Worm (Caenorhabditis elegans) whole organism, young adult: Measurements from ENCODE around the gene tgt-1.

Experiments used
- F33H1.4 ChIP-seq: fragments of 200-800 bp; sonication (Bioruptor generic); IDR thresholded peaks from 2 replicates; pipeline ENCODE4 v1.3.6; 2022; ENCODE audit warnings: missing genetic modification reagents, missing genetic modification characterization, missing compliant biosample characterization
- attf-3 ChIP-seq: fragments of 200-800 bp; sonication (Bioruptor generic); conservative IDR thresholded peaks from 2 replicates; pipeline ENCODE4 v1.3.6; 2022; ENCODE audit warnings: missing genetic modification reagents, missing genetic modification characterization, missing compliant biosample characterization
- efl-1 ChIP-seq: fragments of 150-350 bp; optimal IDR thresholded peaks from 2 replicates; lab custom pipeline; 2014; ENCODE audit warnings: missing biosample characterization, missing genetic modification reagents, missing genetic modification characterization
- tbp1 ChIP-seq: fragments of 200-800 bp; sonication (Bioruptor generic); optimal IDR thresholded peaks from 2 replicates; lab custom pipeline; 2018; ENCODE audit warnings: mild to moderate bottlenecking, missing genetic modification characterization, missing compliant biosample characterization
- tbx-9 ChIP-seq: sonication (generic microtip); optimal IDR thresholded peaks from 2 replicates; lab custom pipeline; 2016; ENCODE audit warnings: borderline replicate concordance, missing genetic modification characterization, inconsistent platforms, missing compliant biosample characterization

DNA sequence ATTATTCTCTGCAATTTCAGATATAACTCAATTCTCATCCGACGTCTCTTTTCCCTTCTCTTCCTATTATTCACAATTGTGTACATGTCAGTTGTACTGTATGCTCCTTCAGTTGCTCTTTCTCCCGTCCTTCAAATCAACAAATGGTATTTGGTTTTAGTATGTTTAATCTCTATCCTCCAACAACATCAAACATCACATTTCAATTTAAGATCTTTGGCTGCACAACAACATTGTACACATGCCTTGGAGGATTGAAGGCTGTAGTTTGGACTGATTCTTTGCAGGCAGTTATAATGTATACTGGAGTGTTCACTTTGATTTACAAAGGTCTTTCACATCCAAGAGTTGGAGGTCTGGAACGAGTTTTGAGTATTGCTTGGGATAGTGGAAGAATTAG, 21.1 kb downstream of the tgt-1 start:
- no peak for TF ChIP-seq efl-1 (GFP tag; lab: Kevin White, UChicago)
- no peak for TF ChIP-seq F33H1.4
- TF ChIP-seq tbx-9, result no peak
- no peak for TF ChIP-seq tbp1
- no peak for TF ChIP-seq attf-3 (GFP tag; lab: Robert Waterston, UW)
